Fruit fly (Drosophila melanogaster): Measurements from ENCODE around the gene CG4872.

The CG4872 gene

DNA sequence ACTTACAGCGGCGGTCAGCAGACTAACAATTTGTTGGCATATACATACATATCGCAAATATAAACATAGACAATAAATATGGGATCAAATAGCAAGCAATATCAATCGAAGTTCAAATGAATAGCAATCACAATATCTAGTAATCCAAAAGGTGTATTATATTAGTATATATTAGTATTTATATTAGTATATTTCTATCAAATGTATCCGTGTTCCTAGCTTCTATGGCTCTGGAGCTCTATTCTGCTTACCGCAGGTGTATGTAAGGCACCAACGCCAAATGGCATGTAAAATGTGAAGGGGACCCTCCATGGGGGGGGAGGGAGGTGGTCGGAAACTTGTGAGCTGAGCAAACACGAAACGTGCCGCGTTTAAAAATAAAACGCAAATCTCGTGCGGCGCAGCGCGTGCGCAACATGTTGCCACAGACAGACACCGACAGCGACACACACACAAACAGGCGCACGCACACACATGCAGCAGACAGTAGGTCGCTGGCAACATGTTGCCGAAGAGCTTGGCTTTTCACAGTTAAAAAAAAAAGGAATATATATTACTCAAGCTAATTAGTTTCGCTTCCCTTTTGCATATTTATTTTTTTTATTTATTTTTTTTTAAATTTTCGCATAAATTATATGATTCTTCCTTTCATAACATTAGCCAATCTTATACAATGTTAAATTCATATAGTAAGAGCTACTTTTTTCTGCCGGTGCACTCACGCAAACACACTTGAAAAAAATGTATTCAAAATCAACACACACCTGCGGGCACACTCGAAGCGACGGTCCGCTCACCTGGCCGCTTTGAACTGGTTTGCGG lies 49.5 kb downstream of the CG4872 start (continued):
- TF ChIP-seq insv (GFP tag; optimal IDR thresholded peaks at IDR 0.05) = no peak
- TF ChIP-seq rib (GFP tag; IDR thresholded peaks at IDR 0.05) = no peak
- peak; percentile 56 for TF ChIP-seq al (GFP tag; IDR thresholded peaks at IDR 0.05)
- no peak for TF ChIP-seq aop (GFP tag; IDR thresholded peaks at IDR 0.05)
- no peak for TF ChIP-seq NC2α (GFP tag; optimal IDR thresholded peaks at IDR 0.05)
- no peak for TF ChIP-seq hb (GFP tag; IDR thresholded peaks at IDR 0.05; ENCODE audit: partially characterized antibody)
- no peak for TF ChIP-seq CG11398 (GFP tag; optimal IDR thresholded peaks at IDR 0.05)
- peak; percentile 65; the same call in 1 of the 2 replicates for TF ChIP-seq wor (GFP tag; IDR thresholded peaks at IDR 0.05)
- no peak for TF ChIP-seq mirr (GFP tag; optimal IDR thresholded peaks at IDR 0.05)
- TF ChIP-seq CG6854 (GFP tag; optimal IDR thresholded peaks at IDR 0.05) = no peak
- TF ChIP-seq CG6175 (GFP tag; IDR thresholded peaks at IDR 0.05) = peak; percentile 54; the same call in 1 of the 3 replicates
- peak; percentile 18; the same call in 1 of the 3 replicates for TF ChIP-seq CG2889 (GFP tag; IDR thresholded peaks at IDR 0.05)
- no peak for TF ChIP-seq ash1 (GFP tag; optimal IDR thresholded peaks at IDR 0.05)
- 0 out of 2 replicates have a peak, but pooled peaks have one; percentile 9 for TF ChIP-seq chm (GFP tag; IDR thresholded peaks at IDR 0.05)
- TF ChIP-seq Sox100B (GFP tag; optimal IDR thresholded peaks at IDR 0.05) = peak; percentile 70
- peak; percentile 77 for TF ChIP-seq Rfx (GFP tag; IDR thresholded peaks at IDR 0.05)
- TF ChIP-seq CG2129 (GFP tag; IDR thresholded peaks at IDR 0.05; ENCODE audit: partially characterized antibody) = no peak
- no peak for TF ChIP-seq gro (GFP tag; optimal IDR thresholded peaks at IDR 0.05)
- no peak for TF ChIP-seq ab (GFP tag; optimal IDR thresholded peaks at IDR 0.05)
- TF ChIP-seq Lim3 (GFP tag; IDR thresholded peaks at IDR 0.05) = 0 out of 2 replicates have a peak, but pooled peaks have one; percentile 34
- TF ChIP-seq slbo (GFP tag; IDR thresholded peaks at IDR 0.05) = peak; percentile 68
- peak; percentile 55 for TF ChIP-seq CG15601 (tag; optimal IDR thresholded peaks at IDR 0.05)
- peak; percentile 14 for TF ChIP-seq CG8359 (GFP tag; optimal IDR thresholded peaks at IDR 0.05; ENCODE audit: borderline replicate concordance)
- no peak for TF ChIP-seq CG7745 (tag; optimal IDR thresholded peaks at IDR 0.05)
- no peak for TF ChIP-seq Scr (GFP tag; IDR thresholded peaks at IDR 0.05; ENCODE audit: partially characterized antibody)
- peak; percentile 75; the same call in 2 of the 3 replicates for TF ChIP-seq CG11456 (GFP tag; IDR thresholded peaks at IDR 0.05)
- no peak for TF ChIP-seq nau (GFP tag; optimal IDR thresholded peaks at IDR 0.05)
- TF ChIP-seq CG7963 (GFP tag; IDR thresholded peaks at IDR 0.05; ENCODE audit: partially characterized antibody) = no peak
- no peak for TF ChIP-seq CG10321 (GFP tag; IDR thresholded peaks at IDR 0.05)
- TF ChIP-seq Drgx (GFP tag; IDR thresholded peaks at IDR 0.05) = peak; percentile 88
- TF ChIP-seq ac (GFP tag; optimal IDR thresholded peaks at IDR 0.05) = no peak
- TF ChIP-seq CG12659 (GFP tag; optimal IDR thresholded peaks at IDR 0.05) = peak; percentile 55
- no peak for TF ChIP-seq CG6765 (GFP tag; optimal IDR thresholded peaks at IDR 0.05)
- TF ChIP-seq sim (GFP tag; IDR thresholded peaks at IDR 0.05) = 0 out of 2 replicates have a peak, but pooled peaks have one; percentile 22
- TF ChIP-seq CG11093 (GFP tag; IDR thresholded peaks at IDR 0.05) = peak; percentile 39; the same call in 1 of the 3 replicates
- TF ChIP-seq CG18599 (GFP tag; optimal IDR thresholded peaks at IDR 0.05) = peak; percentile 66
- no peak for TF ChIP-seq C15 (GFP tag; IDR thresholded peaks at IDR 0.05)
- TF ChIP-seq CG43689 (GFP tag; IDR thresholded peaks at IDR 0.05) = no peak
- peak; percentile 46 for TF ChIP-seq CG9437 (GFP tag; optimal IDR thresholded peaks at IDR 0.05)
- TF ChIP-seq CG1603 (tag; optimal IDR thresholded peaks at IDR 0.05) = peak; percentile 2
- TF ChIP-seq Spps (tag; optimal IDR thresholded peaks at IDR 0.05) = peak; percentile 7
- no peak for TF ChIP-seq HLHmδ (GFP tag; optimal IDR thresholded peaks at IDR 0.05)
- TF ChIP-seq crp (GFP tag; optimal IDR thresholded peaks at IDR 0.05) = no peak
- TF ChIP-seq caup (GFP tag; optimal IDR thresholded peaks at IDR 0.05; ENCODE audit: severe bottlenecking) = peak; percentile 44
- TF ChIP-seq CG1024 (GFP tag; IDR thresholded peaks at IDR 0.05) = 0 out of 2 replicates have a peak, but pooled peaks have one; percentile 30
- TF ChIP-seq Nf-YA (GFP tag; IDR thresholded peaks at IDR 0.05) = peak; percentile 62; the same call in 1 of the 2 replicates
- no peak for TF ChIP-seq CG18011 (GFP tag; optimal IDR thresholded peaks at IDR 0.05)
- peak; percentile 61; the same call in 2 of the 3 replicates for TF ChIP-seq zfh1 (GFP tag; IDR thresholded peaks at IDR 0.05)
